Fruit fly (Drosophila melanogaster) whole organism, embryonic: ENCODE data around the gene GlnRS.

ENCODE experiments used
- Atf-2 ChIP-seq: fragments of 200-800 bp; sonication (Bioruptor generic); optimal IDR thresholded peaks from 2 replicates; lab custom pipeline; 2016; ENCODE audit warnings: missing biosample characterization, missing genetic modification characterization
- Atf3 ChIP-seq: fragments of 200-800 bp; sonication (Bioruptor generic); optimal IDR thresholded peaks from 3 replicates; lab custom pipeline; 2016; ENCODE audit warnings: missing biosample characterization, missing genetic modification characterization
- Awh ChIP-seq: fragments of 200-800 bp; sonication (Bioruptor generic); IDR thresholded peaks from 2 replicates; pipeline ENCODE4, ENCODE4 v1.3.6; 2022; ENCODE audit warnings: missing biosample characterization, missing genetic modification characterization
- CG12219 ChIP-seq: fragments of 200-800 bp; sonication (Bioruptor generic); optimal IDR thresholded peaks from 3 replicates; lab custom pipeline; 2018; ENCODE audit warnings: missing biosample characterization, mild to moderate bottlenecking, missing genetic modification characterization
- CG13775 ChIP-seq: fragments of 200-800 bp; sonication (Bioruptor generic); optimal IDR thresholded peaks from 3 replicates; lab custom pipeline; 2017; ENCODE audit warnings: missing biosample characterization, mild to moderate bottlenecking, missing genetic modification characterization
- CG14441 ChIP-seq: fragments of 200-800 bp; sonication (Bioruptor generic); IDR thresholded peaks from 2 replicates; pipeline ENCODE4 v1.3.6; 2022; ENCODE audit warnings: missing biosample characterization, missing genetic modification characterization
- CG15479 ChIP-seq: fragments of 200-800 bp; sonication (Bioruptor generic); optimal IDR thresholded peaks from 3 replicates; lab custom pipeline; 2019; ENCODE audit warnings: missing biosample characterization, mild to moderate bottlenecking, missing genetic modification characterization, moderate library complexity
- CG18619 ChIP-seq: fragments of 200-800 bp; sonication (Bioruptor generic); optimal IDR thresholded peaks from 3 replicates; lab custom pipeline; 2017; ENCODE audit warnings: missing biosample characterization, mild to moderate bottlenecking, missing genetic modification characterization
- CG2202 ChIP-seq: fragments of 200-800 bp; sonication (Bioruptor generic); optimal IDR thresholded peaks from 2 replicates; lab custom pipeline; 2018; ENCODE audit warnings: missing biosample characterization, mild to moderate bottlenecking, missing genetic modification characterization
- CG2889 ChIP-seq: fragments of 200-800 bp; sonication (Bioruptor generic); IDR thresholded peaks from 3 replicates; pipeline ENCODE4 v1.3.6; 2022; ENCODE audit warnings: missing biosample characterization, missing genetic modification characterization
- CG34376 ChIP-seq: fragments of 200-800 bp; sonication (Bioruptor generic); optimal IDR thresholded peaks from 2 replicates; lab custom pipeline; 2018; ENCODE audit warnings: missing biosample characterization, mild to moderate bottlenecking, missing genetic modification characterization
- CG42726 ChIP-seq: fragments of 200-800 bp; sonication (Bioruptor generic); IDR thresholded peaks from 2 replicates; pipeline ENCODE4 v1.3.6; 2022; ENCODE audit warnings: missing biosample characterization, missing genetic modification characterization; ENCODE audit not compliant: partially characterized antibody
- CG6791 ChIP-seq: fragments of 200-800 bp; sonication (Bioruptor generic); IDR thresholded peaks from 3 replicates; pipeline ENCODE4 v1.3.6; 2022; ENCODE audit warnings: missing biosample characterization, missing genetic modification characterization; ENCODE audit not compliant: partially characterized antibody
- CG7745 ChIP-seq: fragments of 200-800 bp; sonication (Bioruptor generic); optimal IDR thresholded peaks from 2 replicates; lab custom pipeline; 2018; ENCODE audit warnings: missing biosample characterization, mild to moderate bottlenecking, missing genetic modification characterization, moderate library complexity
- CG7963 ChIP-seq: fragments of 200-800 bp; sonication (Bioruptor generic); IDR thresholded peaks from 3 replicates; pipeline ENCODE4 v1.3.6; 2022; ENCODE audit warnings: missing biosample characterization, missing genetic modification characterization; ENCODE audit not compliant: partially characterized antibody
- CG8281 ChIP-seq: fragments of 200-800 bp; sonication (Bioruptor generic); optimal IDR thresholded peaks from 2 replicates; lab custom pipeline; 2018; ENCODE audit warnings: missing biosample characterization, mild to moderate bottlenecking, missing genetic modification characterization, moderate library complexity
- CG8388 ChIP-seq: fragments of 200-800 bp; sonication (Bioruptor generic); optimal IDR thresholded peaks from 2 replicates; lab custom pipeline; 2019; ENCODE audit warnings: missing biosample characterization, mild to moderate bottlenecking, missing genetic modification characterization, moderate library complexity
- CG8924 ChIP-seq: fragments of 200-800 bp; optimal IDR thresholded peaks from 3 replicates; lab custom pipeline; 2019; ENCODE audit warnings: missing biosample characterization, mild to moderate bottlenecking, missing genetic modification characterization, moderate library complexity
- CG9727 ChIP-seq: fragments of 200-800 bp; sonication (Bioruptor generic); optimal IDR thresholded peaks from 3 replicates; lab custom pipeline; 2017; ENCODE audit warnings: missing biosample characterization, mild to moderate bottlenecking, missing genetic modification characterization
- CG9797 ChIP-seq: fragments of 200-800 bp; sonication (Bioruptor generic); optimal IDR thresholded peaks from 3 replicates; lab custom pipeline; 2018; ENCODE audit warnings: missing biosample characterization, mild to moderate bottlenecking, missing genetic modification characterization
- CG9932 ChIP-seq: fragments of 200-800 bp; sonication (Bioruptor generic); IDR thresholded peaks from 2 replicates; pipeline ENCODE4 v1.3.6; 2022; ENCODE audit warnings: missing biosample characterization, missing genetic modification characterization
- CHES-1-like ChIP-seq: fragments of 200-800 bp; sonication (Bioruptor generic); optimal IDR thresholded peaks from 2 replicates; lab custom pipeline; 2016; ENCODE audit warnings: missing biosample characterization, missing genetic modification characterization
- D19B ChIP-seq: fragments of 200-800 bp; sonication (Bioruptor generic); optimal IDR thresholded peaks from 2 replicates; lab custom pipeline; 2017; ENCODE audit warnings: missing biosample characterization, mild to moderate bottlenecking, missing genetic modification characterization
- Dip3 ChIP-seq: fragments of 200-800 bp; sonication (Bioruptor generic); optimal IDR thresholded peaks from 3 replicates; lab custom pipeline; 2016; ENCODE audit warnings: missing biosample characterization, missing genetic modification characterization
- Drgx ChIP-seq: fragments of 200-800 bp; sonication (Bioruptor generic); IDR thresholded peaks from 2 replicates; pipeline ENCODE4 v1.3.6; 2022; ENCODE audit warnings: missing biosample characterization, missing genetic modification characterization
- E2f2 ChIP-seq: fragments of 200-800 bp; sonication (Bioruptor generic); IDR thresholded peaks from 2 replicates; pipeline ENCODE4 v1.3.6; 2022; ENCODE audit warnings: missing biosample characterization, missing genetic modification characterization
- HLH54F ChIP-seq: fragments of 200-800 bp; sonication (Bioruptor generic); optimal IDR thresholded peaks from 3 replicates; lab custom pipeline; 2016; ENCODE audit warnings: missing biosample characterization, missing genetic modification characterization
- Hr39 ChIP-seq: fragments of >200 bp; optimal IDR thresholded peaks from 2 replicates; lab custom pipeline; 2017
- Myb ChIP-seq: fragments of 200-800 bp; sonication (Bioruptor generic); optimal IDR thresholded peaks from 2 replicates; lab custom pipeline; 2016; ENCODE audit warnings: missing biosample characterization, missing genetic modification characterization
- Opbp ChIP-seq: fragments of 200-800 bp; sonication (Bioruptor generic); IDR thresholded peaks from 3 replicates; pipeline ENCODE4 v1.3.6; 2022; ENCODE audit warnings: missing biosample characterization, missing genetic modification characterization; ENCODE audit not compliant: partially characterized antibody
- Optix ChIP-seq: fragments of 200-800 bp; sonication (Bioruptor generic); IDR thresholded peaks from 3 replicates; pipeline ENCODE4 v1.3.6; 2022; ENCODE audit warnings: missing biosample characterization, missing genetic modification characterization
- Ravus ChIP-seq: fragments of 200-800 bp; sonication (Bioruptor generic); IDR thresholded peaks from 2 replicates; pipeline ENCODE4 v1.3.6; 2022; ENCODE audit warnings: missing biosample characterization, missing genetic modification characterization
- Rfx ChIP-seq: fragments of 200-800 bp; sonication (Bioruptor generic); IDR thresholded peaks from 2 replicates; pipeline ENCODE4 v1.3.6; 2022; ENCODE audit warnings: missing biosample characterization, missing genetic modification characterization
- Spps ChIP-seq: fragments of 200-800 bp; sonication (Bioruptor generic); optimal IDR thresholded peaks from 2 replicates; lab custom pipeline; 2018; ENCODE audit warnings: missing biosample characterization, mild to moderate bottlenecking, missing genetic modification characterization
- amos ChIP-seq: fragments of 200-800 bp; sonication (Bioruptor generic); IDR thresholded peaks from 2 replicates; pipeline ENCODE4 v1.3.6; 2022; ENCODE audit warnings: missing biosample characterization, missing genetic modification characterization; ENCODE audit not compliant: partially characterized antibody
- bcd ChIP-seq: fragments of 200-800 bp; sonication (Bioruptor generic); optimal IDR thresholded peaks from 2 replicates; lab custom pipeline; 2017; ENCODE audit warnings: missing biosample characterization, mild to moderate bottlenecking, missing genetic modification characterization
- ci ChIP-seq: fragments of 200-800 bp; sonication (Bioruptor generic); IDR thresholded peaks from 3 replicates; pipeline ENCODE4 v1.3.6; 2022; ENCODE audit warnings: missing biosample characterization, missing genetic modification characterization
- gce ChIP-seq: fragments of 200-800 bp; sonication (Bioruptor generic); IDR thresholded peaks from 3 replicates; pipeline ENCODE4 v1.3.6; 2022; ENCODE audit warnings: missing biosample characterization, missing genetic modification characterization
- ind ChIP-seq: fragments of 200-800 bp; sonication (Bioruptor generic); optimal IDR thresholded peaks from 3 replicates; lab custom pipeline; 2016; ENCODE audit warnings: missing biosample characterization, missing genetic modification characterization
- lilli ChIP-seq: fragments of 200-800 bp; sonication (Bioruptor generic); optimal IDR thresholded peaks from 3 replicates; lab custom pipeline; 2016; ENCODE audit warnings: missing biosample characterization, missing genetic modification characterization
- mld ChIP-seq: fragments of 200-800 bp; sonication (Bioruptor generic); IDR thresholded peaks from 3 replicates; pipeline ENCODE4 v1.3.6; 2022; ENCODE audit warnings: missing biosample characterization, missing genetic modification characterization; ENCODE audit not compliant: partially characterized antibody
- nmo ChIP-seq: fragments of 200-800 bp; sonication (Bioruptor generic); optimal IDR thresholded peaks from 2 replicates; lab custom pipeline; 2018; ENCODE audit warnings: missing biosample characterization, mild to moderate bottlenecking, missing genetic modification characterization, moderate library complexity
- org-1 ChIP-seq: fragments of 200-800 bp; sonication (Bioruptor generic); optimal IDR thresholded peaks from 2 replicates; lab custom pipeline; 2017; ENCODE audit warnings: missing biosample characterization, missing genetic modification characterization
- pita ChIP-seq: fragments of 200-800 bp; sonication (Bioruptor generic); optimal IDR thresholded peaks from 2 replicates; lab custom pipeline; 2017; ENCODE audit warnings: missing biosample characterization, mild to moderate bottlenecking, missing genetic modification characterization
- prd ChIP-seq, 3 experiments: fragments of >200 bp in 2 of 3; fragments of 200-800 bp in 1 of 3; sonication (Bioruptor generic) in 1 of 3; optimal IDR thresholded peaks in 2 of 3; IDR thresholded peaks in 1 of 3; 2 replicates in 2 of 3; 3 replicates in 1 of 3; pipeline versions ENCODE4 v1.3.6 to Lab custom; 2017 to 2022; ENCODE audit warnings: missing biosample characterization in 1 of 3, missing genetic modification characterization in 1 of 3
- pros ChIP-seq: fragments of 200-800 bp; sonication (Bioruptor generic); optimal IDR thresholded peaks from 3 replicates; lab custom pipeline; 2019; ENCODE audit warnings: missing biosample characterization, mild to moderate bottlenecking, missing genetic modification characterization, moderate library complexity
- pzg ChIP-seq: fragments of 200-800 bp; sonication (Bioruptor generic); optimal IDR thresholded peaks from 3 replicates; lab custom pipeline; 2018; ENCODE audit warnings: missing biosample characterization, mild to moderate bottlenecking, missing genetic modification characterization, moderate library complexity
- sna ChIP-seq: fragments of 200-800 bp; sonication (Bioruptor generic); IDR thresholded peaks from 2 replicates; pipeline ENCODE4 v1.3.6; 2022; ENCODE audit warnings: missing biosample characterization, missing genetic modification characterization; ENCODE audit not compliant: partially characterized antibody
- so ChIP-seq: fragments of 200-800 bp; sonication (Bioruptor generic); IDR thresholded peaks from 3 replicates; pipeline ENCODE4 v1.3.6; 2022; ENCODE audit warnings: missing biosample characterization, missing genetic modification characterization
- sr ChIP-seq: fragments of 200-800 bp; sonication (Bioruptor generic); IDR thresholded peaks from 3 replicates; pipeline ENCODE4 v1.3.6; 2022; ENCODE audit warnings: missing biosample characterization, missing genetic modification characterization
- zf30C ChIP-seq: fragments of 200-800 bp; sonication (Bioruptor generic); optimal IDR thresholded peaks from 3 replicates; lab custom pipeline; 2018; ENCODE audit warnings: missing biosample characterization, mild to moderate bottlenecking, missing genetic modification characterization

Gene GlnRS

dm6 chr3R:25281165-25281564, 15.6 kb upstream of the GlnRS start, which contains the start of gene CG11892 (continued):
- TF ChIP-seq CG2889 (GFP tag; lab: Robert Waterston, UW), result no peak
- TF ChIP-seq CG34376 (GFP tag; lab: Kevin White, UChicago), result peak; percentile 17
- no peak for TF ChIP-seq CG8388 (GFP tag; lab: Kevin White, UChicago)
- TF ChIP-seq E2f2 (GFP tag; lab: Robert Waterston, UW), result no peak
- no peak for TF ChIP-seq HLH54F (GFP tag; lab: Kevin White, UChicago)
- peak; percentile 19 for TF ChIP-seq CG8281 (tag; lab: Kevin White, UChicago)
- TF ChIP-seq Atf-2 (GFP tag; lab: Kevin White, UChicago), result no peak
- TF ChIP-seq CG8924 (tag; lab: Kevin White, UChicago), result no peak
- TF ChIP-seq Ravus (GFP tag; lab: Robert Waterston, UW), result no peak
- no peak for TF ChIP-seq CG12219 (GFP tag; lab: Kevin White, UChicago)
- no peak for TF ChIP-seq Myb (GFP tag; lab: Kevin White, UChicago)
- TF ChIP-seq amos (GFP tag; lab: Robert Waterston, UW), result no peak
- peak; percentile 46 for TF ChIP-seq CG18619 (GFP tag; lab: Kevin White, UChicago)
- no peak for TF ChIP-seq D19B (GFP tag; lab: Kevin White, UChicago)
- no peak for TF ChIP-seq Atf3 (GFP tag; lab: Kevin White, UChicago)
- TF ChIP-seq Dip3 (GFP tag; lab: Kevin White, UChicago), result no peak
- no peak for TF ChIP-seq sna (GFP tag; lab: Robert Waterston, UW)
- TF ChIP-seq bcd, result peak; percentile 20
- no peak for TF ChIP-seq nmo (GFP tag; lab: Kevin White, UChicago)
- 0 out of 2 replicates have a peak, but pooled peaks have one; percentile 15 for TF ChIP-seq Rfx (GFP tag; lab: Robert Waterston, UW)
- no peak for TF ChIP-seq Opbp
- TF ChIP-seq Hr39, result no peak
- no peak for TF ChIP-seq CG15479
- TF ChIP-seq pzg (GFP tag; lab: Kevin White, UChicago), result no peak
- TF ChIP-seq CG13775, result no peak
- no peak for TF ChIP-seq CG7963
- no peak for TF ChIP-seq pita (GFP tag; lab: Kevin White, UChicago)
- TF ChIP-seq CG2202 (tag; lab: Kevin White, UChicago), result no peak
- TF ChIP-seq pros (GFP tag; lab: Kevin White, UChicago), result no peak
- TF ChIP-seq CG6791 (GFP tag; lab: Robert Waterston, UW), result no peak
- peak; percentile 21 for TF ChIP-seq org-1 (GFP tag; lab: Kevin White, UChicago)
- no peak for TF ChIP-seq CG14441 (GFP tag; lab: Robert Waterston, UW)
- no peak for TF ChIP-seq ind
- TF ChIP-seq prd (optimal IDR thresholded peaks at IDR 0.05; lab: Kevin White, UChicago), result no peak
- no peak for TF ChIP-seq prd (GFP tag; IDR thresholded peaks at IDR 0.05; lab: Robert Waterston, UW)
- no peak for TF ChIP-seq sr
- no peak for TF ChIP-seq CG9727 (GFP tag; lab: Kevin White, UChicago)
- peak; percentile 15 for TF ChIP-seq lilli
- TF ChIP-seq Optix, result no peak
- TF ChIP-seq mld (GFP tag; lab: Robert Waterston, UW), result no peak
- peak; percentile 69; the same call in 1 of the 3 replicates for TF ChIP-seq ci
- no peak for TF ChIP-seq Spps (tag; lab: Kevin White, UChicago)
- no peak for TF ChIP-seq Awh (GFP tag; lab: Robert Waterston, UW)
- no peak for TF ChIP-seq CG9932 (GFP tag; lab: Robert Waterston, UW)
- no peak for TF ChIP-seq gce (GFP tag; lab: Robert Waterston, UW)
- no peak for TF ChIP-seq so
- no peak for TF ChIP-seq zf30C (GFP tag; lab: Kevin White, UChicago)
- no peak for TF ChIP-seq CG42726 (GFP tag; lab: Robert Waterston, UW)
- no peak for TF ChIP-seq Drgx (GFP tag; lab: Robert Waterston, UW)
- TF ChIP-seq CG9797 (GFP tag; lab: Kevin White, UChicago), result no peak
- no peak for TF ChIP-seq CG7745
- TF ChIP-seq CHES-1-like, result no peak
